Fruit fly (Drosophila melanogaster): Measurements from ENCODE around the gene Pfrx.
A peak's percentile ranks its signal among the peaks of the same experiment; 100 is the strongest.

Pfrx gene

dm6 chrX:19495611-19496583, 592 bp downstream of the Pfrx start (continued):
- TF ChIP-seq CG18262 (tag; optimal IDR thresholded peaks at IDR 0.05) (peak; percentile 42), seq (GFP tag; IDR thresholded peaks at IDR 0.05) (peak; percentile 56; the same call in 1 of the 2 replicates), vvl (GFP tag; IDR thresholded peaks at IDR 0.05) (no peak), CG8359 (GFP tag; optimal IDR thresholded peaks at IDR 0.05; ENCODE audit: borderline replicate concordance) (no peak), so (GFP tag; IDR thresholded peaks at IDR 0.05) (peak; percentile 63; the same call in 1 of the 3 replicates), CG10209 (GFP tag; optimal IDR thresholded peaks at IDR 0.05) (peak; percentile 42), CG12071 (GFP tag; optimal IDR thresholded peaks at IDR 0.05) (peak; percentile 78), CG8924 (tag; optimal IDR thresholded peaks at IDR 0.05) (peak; percentile 34), Oli (tag; optimal IDR thresholded peaks at IDR 0.05) (peak; percentile 69), CG9817 (tag; optimal IDR thresholded peaks at IDR 0.05) (peak; percentile 58), CG18619 (GFP tag; optimal IDR thresholded peaks at IDR 0.05) (peak; percentile 61), Max (GFP tag; optimal IDR thresholded peaks at IDR 0.05) (peak; percentile 16), CG7839 (tag; optimal IDR thresholded peaks at IDR 0.05) (peak; percentile 63), ind (GFP tag; optimal IDR thresholded peaks at IDR 0.05) (peak; percentile 65), lola (GFP tag; optimal IDR thresholded peaks at IDR 0.05) (peak in 1 of 3 experiments; percentile 37), CG30431 (GFP tag; optimal IDR thresholded peaks at IDR 0.05) (peak; percentile 40), Myb (GFP tag; optimal IDR thresholded peaks at IDR 0.05) (peak; percentile 44), grau (tag; optimal IDR thresholded peaks at IDR 0.05) (peak; percentile 74), Nf-YA (GFP tag; IDR thresholded peaks at IDR 0.05) (0 out of 2 replicates have a peak, but pooled peaks have one; percentile 11), ato (GFP tag; IDR thresholded peaks at IDR 0.05; ENCODE audit: partially characterized antibody) (no peak), stc (GFP tag; IDR thresholded peaks at IDR 0.05) (peak; percentile 52), CG12155 (GFP tag; optimal IDR thresholded peaks at IDR 0.05) (peak; percentile 28), gt (GFP tag; IDR thresholded peaks at IDR 0.05) (no peak), gro (GFP tag; optimal IDR thresholded peaks at IDR 0.05) (peak; percentile 51), chif (GFP tag; optimal IDR thresholded peaks at IDR 0.05) (peak; percentile 19 to 40), CG7963 (GFP tag; IDR thresholded peaks at IDR 0.05; ENCODE audit: partially characterized antibody) (no peak), D19A (tag; optimal IDR thresholded peaks at IDR 0.05) (peak; percentile 30), Vsx1 (GFP tag; optimal IDR thresholded peaks at IDR 0.05) (no peak), mirr (GFP tag; optimal IDR thresholded peaks at IDR 0.05) (peak; percentile 42), HmgZ (tag; optimal IDR thresholded peaks at IDR 0.05) (peak; percentile 53), Ets97D (GFP tag; optimal IDR thresholded peaks at IDR 0.05) (no peak), Poxn (GFP tag; IDR thresholded peaks at IDR 0.05) (no peak), CG3847 (GFP tag; IDR thresholded peaks at IDR 0.05) (peak; percentile 51), zen2 (GFP tag; IDR thresholded peaks at IDR 0.05; ENCODE audit: partially characterized antibody) (no peak), danr (GFP tag; IDR thresholded peaks at IDR 0.05) (no peak), CG5953 (GFP tag; IDR thresholded peaks at IDR 0.05) (0 out of 2 replicates have a peak, but pooled peaks have one; percentile 6), HmgD (GFP tag; optimal IDR thresholded peaks at IDR 0.05) (peak; percentile 15), gcm2 (GFP tag; optimal IDR thresholded peaks at IDR 0.05) (peak; percentile 39), CG8388 (GFP tag; optimal IDR thresholded peaks at IDR 0.05) (peak; percentile 53), sob (GFP tag; IDR thresholded peaks at IDR 0.05) (peak; percentile 55), run (tag; optimal IDR thresholded peaks at IDR 0.05) (no peak), repo (GFP tag; optimal IDR thresholded peaks at IDR 0.05) (no peak), ac (GFP tag; optimal IDR thresholded peaks at IDR 0.05) (peak; percentile 16), Dbx (GFP tag; IDR thresholded peaks at IDR 0.05) (peak; percentile 43; the same call in 1 of the 3 replicates), lov (optimal IDR thresholded peaks at IDR 0.05) (no peak), lov (GFP tag; IDR thresholded peaks at IDR 0.05) (no peak), CG10147 (GFP tag; optimal IDR thresholded peaks at IDR 0.05) (peak; percentile 9), otp (GFP tag; IDR thresholded peaks at IDR 0.05) (no peak)
